Fruit fly (Drosophila melanogaster): ENCODE results near the gene CG13970.
A peak's percentile ranks its signal among the peaks of the same experiment; 100 is the strongest.

- TF ChIP-seq cnc (optimal IDR thresholded peaks at IDR 0.05) (no peak), kay (GFP tag; ENCODE audit: borderline replicate concordance) (no peak), Clk (GFP tag; optimal IDR thresholded peaks at IDR 0.05) (no peak), bab1 (GFP tag; optimal IDR thresholded peaks at IDR 0.05) (peak; percentile 36), CG12768 (GFP tag; optimal IDR thresholded peaks at IDR 0.05) (no peak), pad (GFP tag; optimal IDR thresholded peaks at IDR 0.05) (no peak), CG11617 (GFP tag; optimal IDR thresholded peaks at IDR 0.05) (no peak), Hr96 (GFP tag; optimal IDR thresholded peaks at IDR 0.05) (no peak), CG14711 (tag; optimal IDR thresholded peaks at IDR 0.05) (no peak), Mnt (GFP tag; optimal IDR thresholded peaks at IDR 0.05) (peak; percentile 11), ovo (GFP tag; optimal IDR thresholded peaks at IDR 0.05) (no peak), CG33017 (tag; optimal IDR thresholded peaks at IDR 0.05) (no peak), Crg-1 (GFP tag; optimal IDR thresholded peaks at IDR 0.05) (no peak), cic (GFP tag; optimal IDR thresholded peaks at IDR 0.05) (no peak)
These were observed 576 bp upstream of the CG13970 start for dm6 chr2L:20104526-20104925.

Measured in whole organism, adult.